Worm (Caenorhabditis elegans) whole organism, midembryonic: Measurements from ENCODE around the gene fbxb-52.

Source experiments
- T22C8.4 ChIP-seq: fragments of 200-800 bp; sonication (Bioruptor generic); IDR thresholded peaks from 2 replicates; pipeline ENCODE4 v1.3.6; 2022; ENCODE audit warnings: missing genetic modification characterization, missing compliant biosample characterization
- flt-1 ChIP-seq: fragments of 200-800 bp; sonication (Bioruptor generic); IDR thresholded peaks from 2 replicates; pipeline ENCODE4 v1.3.6; 2022; ENCODE audit warnings: missing genetic modification characterization, missing compliant biosample characterization

- TF ChIP-seq flt-1 (GFP tag; lab: Robert Waterston, UW), result no peak
- TF ChIP-seq T22C8.4 (GFP tag; lab: Robert Waterston, UW), result no peak
These were observed 47.0 kb upstream of the fbxb-52 start, which contains the start of gene bath-46 for ce11 chrII:1597101-1598088.
